Worm (Caenorhabditis elegans) whole organism, young adult: Measurements from ENCODE around the gene M28.9.

Experiments used
- B0035.1 ChIP-seq: sonication (generic microtip); optimal IDR thresholded peaks from 2 replicates; lab custom pipeline; 2016; ENCODE audit warnings: missing genetic modification characterization, mild to moderate bottlenecking, missing compliant biosample characterization, missing genotype, missing genetic modification reagents
- B0336.3 ChIP-seq: fragments of 200-800 bp; sonication (Bioruptor generic); IDR thresholded peaks from 2 replicates; pipeline ENCODE4 v1.3.6; 2022; ENCODE audit warnings: missing genetic modification characterization, missing compliant biosample characterization
- F22D6.2 ChIP-seq: sonication (generic microtip); optimal IDR thresholded peaks from 2 replicates; lab custom pipeline; 2016; ENCODE audit warnings: mild to moderate bottlenecking, missing genetic modification characterization, missing compliant biosample characterization
- F33H1.4 ChIP-seq: fragments of 200-800 bp; sonication (Bioruptor generic); IDR thresholded peaks from 2 replicates; pipeline ENCODE4 v1.3.6; 2022; ENCODE audit warnings: missing genetic modification reagents, missing genetic modification characterization, missing compliant biosample characterization
- F37B4.10 ChIP-seq: fragments of 200-800 bp; sonication (Bioruptor generic); IDR thresholded peaks from 2 replicates; pipeline ENCODE4 v1.3.6; 2022; ENCODE audit warnings: missing genetic modification characterization, missing compliant biosample characterization
- K12H6.12 ChIP-seq: fragments of 200-800 bp; sonication (Bioruptor generic); optimal IDR thresholded peaks from 2 replicates; lab custom pipeline; 2018; ENCODE audit warnings: mild to moderate bottlenecking, missing genetic modification characterization, missing compliant biosample characterization
- T07F8.4 ChIP-seq: sonication (generic microtip); optimal IDR thresholded peaks from 2 replicates; lab custom pipeline; 2016; ENCODE audit warnings: mild to moderate bottlenecking, missing genetic modification characterization, moderate library complexity, missing compliant biosample characterization
- Y53F4B.3 ChIP-seq: fragments of 200-800 bp; sonication (Bioruptor generic); IDR thresholded peaks from 2 replicates; pipeline ENCODE4 v1.3.6; 2022; ENCODE audit warnings: missing genetic modification reagents, missing genetic modification characterization, missing compliant biosample characterization
- Y79H2A.3 ChIP-seq: fragments of 200-800 bp; sonication (Bioruptor generic); conservative IDR thresholded peaks from 2 replicates; pipeline ENCODE4 v1.3.6; 2022; ENCODE audit warnings: missing genetic modification reagents, missing genetic modification characterization, missing compliant biosample characterization
- ZK185.1 ChIP-seq: sonication (generic microtip); optimal IDR thresholded peaks from 2 replicates; lab custom pipeline; 2016; ENCODE audit warnings: mild to moderate bottlenecking, missing genetic modification characterization, missing compliant biosample characterization; ENCODE audit not compliant: poor library complexity, severe bottlenecking
- ama-1 ChIP-seq, 3 experiments: fragments of 150-350 bp in 1 of 3; sonication (generic microtip) in 2 of 3; optimal IDR thresholded peaks; 2 replicates each; lab custom pipeline; 2014 to 2018; ENCODE audit warnings: missing biosample characterization in 2 of 3, missing genetic modification characterization in 2 of 3, missing genetic modification reagents in 2 of 3
- athp-1 ChIP-seq: sonication (generic microtip); optimal IDR thresholded peaks from 2 replicates; lab custom pipeline; 2017; ENCODE audit warnings: mild to moderate bottlenecking, missing genetic modification characterization, missing compliant biosample characterization
- bed-1 ChIP-seq: fragments of 200-800 bp; sonication (Bioruptor generic); IDR thresholded peaks from 2 replicates; pipeline ENCODE4 v1.3.6; 2022; ENCODE audit warnings: missing genetic modification reagents, missing genetic modification characterization, missing compliant biosample characterization
- ccch-3 ChIP-seq: fragments of 200-800 bp; sonication (Bioruptor generic); optimal IDR thresholded peaks from 2 replicates; lab custom pipeline; 2018; ENCODE audit warnings: mild to moderate bottlenecking, missing genetic modification characterization, missing compliant biosample characterization
- ceh-58 ChIP-seq: fragments of 200-800 bp; sonication (Bioruptor generic); IDR thresholded peaks from 2 replicates; pipeline ENCODE4 v1.3.6; 2022; ENCODE audit warnings: missing genetic modification characterization, missing compliant biosample characterization
- efl-1 ChIP-seq: fragments of 150-350 bp; optimal IDR thresholded peaks from 2 replicates; lab custom pipeline; 2014; ENCODE audit warnings: missing biosample characterization, missing genetic modification reagents, missing genetic modification characterization
- egl-44 ChIP-seq: fragments of 200-800 bp; sonication (Bioruptor generic); IDR thresholded peaks from 2 replicates; pipeline ENCODE4 v1.3.6; 2022; ENCODE audit warnings: missing genetic modification reagents, missing genetic modification characterization, missing compliant biosample characterization
- egrh-3 ChIP-seq: fragments of 200-800 bp; sonication (Bioruptor generic); IDR thresholded peaks from 2 replicates; pipeline ENCODE4 v1.3.6; 2022; ENCODE audit warnings: missing genetic modification reagents, missing genetic modification characterization, missing compliant biosample characterization
- hmg-1.2 ChIP-seq: fragments of 200-800 bp; sonication (Bioruptor generic); IDR thresholded peaks from 2 replicates; pipeline ENCODE4 v1.3.6; 2022; ENCODE audit warnings: missing genetic modification reagents, missing genetic modification characterization, missing compliant biosample characterization
- lag-1 ChIP-seq: fragments of 200-800 bp; sonication (Bioruptor generic); IDR thresholded peaks from 2 replicates; pipeline ENCODE4 v1.3.6; 2022; ENCODE audit warnings: missing genetic modification reagents, missing genetic modification characterization, missing compliant biosample characterization
- let-607 ChIP-seq, 2 experiments: fragments of 200-800 bp in 1 of 2; sonication (Bioruptor generic) in 1 of 2; sonication (generic microtip) in 1 of 2; optimal IDR thresholded peaks; 2 replicates each; lab custom pipeline; 2016 to 2018; ENCODE audit warnings: mild to moderate bottlenecking in 2 of 2, missing compliant biosample characterization in 2 of 2, missing genetic modification characterization in 2 of 2, moderate library complexity in 2 of 2, missing genotype in 1 of 2
- lin-35 ChIP-seq, 3 experiments: fragments of 150-350 bp in 2 of 3; sonication (generic microtip) in 1 of 3; optimal IDR thresholded peaks; 2 replicates each; lab custom pipeline; 2014 to 2018; ENCODE audit warnings: missing biosample characterization in 3 of 3, missing genetic modification characterization in 3 of 3, missing genetic modification reagents in 3 of 3
- lir-1 ChIP-seq: fragments of 200-800 bp; sonication (Bioruptor generic); conservative IDR thresholded peaks from 2 replicates; pipeline ENCODE4 v1.3.6; 2022; ENCODE audit warnings: missing genetic modification reagents, missing genetic modification characterization, missing compliant biosample characterization
- lsy-27 ChIP-seq: sonication (generic microtip); optimal IDR thresholded peaks from 2 replicates; lab custom pipeline; 2017; ENCODE audit warnings: missing genetic modification characterization, mild to moderate bottlenecking, missing compliant biosample characterization, antibody characterized with exemption, missing genotype, borderline replicate concordance; ENCODE audit not compliant: insufficient read depth
- madf-6 ChIP-seq: fragments of 200-800 bp; sonication (Bioruptor generic); IDR thresholded peaks from 2 replicates; pipeline ENCODE4 v1.3.6; 2022; ENCODE audit warnings: missing genetic modification reagents, missing genetic modification characterization, missing compliant biosample characterization
- mcd-1 ChIP-seq: fragments of 200-800 bp; sonication (Bioruptor generic); IDR thresholded peaks from 2 replicates; pipeline ENCODE4 v1.3.6; 2022; ENCODE audit warnings: missing genetic modification reagents, missing genetic modification characterization, missing compliant biosample characterization
- mes-4 ChIP-seq: sonication (generic microtip); optimal IDR thresholded peaks from 2 replicates; lab custom pipeline; 2016; ENCODE audit warnings: missing genotype, missing genetic modification characterization, missing compliant biosample characterization
- pbrm-1 ChIP-seq: fragments of 200-800 bp; sonication (Bioruptor generic); IDR thresholded peaks from 2 replicates; pipeline ENCODE4 v1.3.6; 2022; ENCODE audit warnings: missing genetic modification reagents, missing genetic modification characterization, missing compliant biosample characterization
- rec-8 ChIP-seq, 2 experiments: sonication (generic microtip); optimal IDR thresholded peaks; 2 replicates each; lab custom pipeline; 2016; ENCODE audit warnings: mild to moderate bottlenecking in 2 of 2, missing genetic modification characterization in 2 of 2, missing genetic modification reagents in 2 of 2, missing genotype in 2 of 2, missing biosample characterization in 1 of 2, missing compliant biosample characterization in 1 of 2, moderate library complexity in 1 of 2
- sea-2 ChIP-seq: fragments of 200-800 bp; sonication (Bioruptor generic); IDR thresholded peaks from 2 replicates; pipeline ENCODE4 v1.3.6; 2022; ENCODE audit warnings: missing genetic modification characterization, missing compliant biosample characterization
- snpc-1.3 ChIP-seq: sonication (generic microtip); optimal IDR thresholded peaks from 2 replicates; lab custom pipeline; 2017; ENCODE audit warnings: missing genetic modification characterization, mild to moderate bottlenecking, missing compliant biosample characterization, antibody characterized with exemption, moderate library complexity, missing genotype, missing genetic modification reagents; ENCODE audit not compliant: insufficient read depth
- somi-1 ChIP-seq: fragments of 200-800 bp; sonication (Bioruptor generic); optimal IDR thresholded peaks from 2 replicates; lab custom pipeline; 2018; ENCODE audit warnings: mild to moderate bottlenecking, missing genetic modification characterization, missing compliant biosample characterization
- zfh-2 ChIP-seq: fragments of 200-800 bp; sonication (Bioruptor generic); conservative IDR thresholded peaks from 2 replicates; pipeline ENCODE4 v1.3.6; 2022; ENCODE audit warnings: missing genetic modification reagents, missing genetic modification characterization, missing compliant biosample characterization
- ztf-22 ChIP-seq: fragments of 200-800 bp; sonication (Bioruptor generic); optimal IDR thresholded peaks from 2 replicates; lab custom pipeline; 2018; ENCODE audit warnings: mild to moderate bottlenecking, missing genetic modification characterization, moderate library complexity, missing compliant biosample characterization
- ztf-25 ChIP-seq: fragments of 200-800 bp; sonication (Bioruptor generic); IDR thresholded peaks from 2 replicates; pipeline ENCODE4 v1.3.6; 2022; ENCODE audit warnings: missing genetic modification reagents, missing genetic modification characterization, missing compliant biosample characterization

M28.9 gene

ce11 chrII:10680614-10681013 lies 41.4 kb downstream of the M28.9 start:
- no peak for TF ChIP-seq egrh-3 (GFP tag; lab: Robert Waterston, UW)
- no peak for TF ChIP-seq somi-1 (GFP tag; lab: Kevin White, UChicago)
- no peak for TF ChIP-seq mes-4 (tag; lab: Kevin White, UChicago)
- no peak for TF ChIP-seq ztf-25 (GFP tag; lab: Robert Waterston, UW)
- TF ChIP-seq efl-1 (GFP tag; lab: Kevin White, UChicago): no peak
- TF ChIP-seq pbrm-1 (GFP tag; lab: Robert Waterston, UW): no peak
- no peak for TF ChIP-seq rec-8 (tag; optimal IDR thresholded peaks at IDR 0.05; lab: Kevin White, UChicago)
- TF ChIP-seq let-607 (tag; optimal IDR thresholded peaks at IDR 0.05; lab: Kevin White, UChicago): no peak
- TF ChIP-seq B0035.1 (tag; lab: Kevin White, UChicago): no peak
- no peak for TF ChIP-seq bed-1 (GFP tag; lab: Robert Waterston, UW)
- no peak for TF ChIP-seq zfh-2 (GFP tag; lab: Robert Waterston, UW)
- no peak for TF ChIP-seq F22D6.2 (tag; lab: Kevin White, UChicago)
- no peak for TF ChIP-seq Y53F4B.3 (GFP tag; lab: Robert Waterston, UW)
- no peak for TF ChIP-seq madf-6 (GFP tag; lab: Robert Waterston, UW)
- TF ChIP-seq hmg-1.2 (GFP tag; lab: Robert Waterston, UW): no peak
- no peak for TF ChIP-seq F37B4.10 (GFP tag; lab: Robert Waterston, UW)
- TF ChIP-seq B0336.3 (GFP tag; lab: Robert Waterston, UW): no peak
- TF ChIP-seq mcd-1 (GFP tag; lab: Robert Waterston, UW): no peak
- TF ChIP-seq lin-35 (GFP tag; optimal IDR thresholded peaks at IDR 0.05; lab: Kevin White, UChicago): no peak

DNA sequence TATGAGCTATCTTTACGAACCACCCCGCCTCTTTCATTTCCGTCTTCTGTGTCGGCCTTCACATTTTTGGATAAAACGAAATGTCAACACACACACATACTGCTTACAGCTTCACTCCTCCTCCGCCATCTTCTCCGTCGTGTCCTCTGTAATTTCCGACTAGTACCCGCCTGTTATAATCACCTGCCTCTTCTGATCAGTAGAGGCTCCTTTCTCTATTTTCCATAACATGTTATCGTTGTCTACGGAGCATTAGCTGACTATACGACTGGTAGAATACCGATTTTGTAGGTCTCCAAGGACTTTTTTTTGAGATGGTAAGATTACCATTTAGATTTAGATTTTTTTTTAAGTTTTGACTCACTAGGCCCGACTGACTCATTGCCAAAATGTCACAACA lies 45.7 kb downstream of the M28.9 start:
- TF ChIP-seq snpc-1.3 (tag; lab: Kevin White, UChicago) (no peak), F33H1.4 (no peak), lir-1 (no peak), ztf-22 (GFP tag; lab: Kevin White, UChicago) (no peak), ZK185.1 (tag; lab: Kevin White, UChicago) (no peak), ccch-3 (GFP tag; lab: Kevin White, UChicago) (no peak), T07F8.4 (no peak), athp-1 (no peak), ceh-58 (GFP tag; lab: Robert Waterston, UW) (no peak), sea-2 (GFP tag; lab: Robert Waterston, UW) (no peak), lsy-27 (tag; lab: Kevin White, UChicago) (no peak), Y79H2A.3 (GFP tag; lab: Robert Waterston, UW) (no peak), lag-1 (GFP tag; lab: Robert Waterston, UW) (no peak), egl-44 (no peak), K12H6.12 (tag; lab: Kevin White, UChicago) (no peak), ama-1 (optimal IDR thresholded peaks at IDR 0.05; lab: Kevin White, UChicago) (no peak), ama-1 (GFP tag; optimal IDR thresholded peaks at IDR 0.05; lab: Kevin White, UChicago) (no peak)
